Worm (Caenorhabditis elegans): Measurements from ENCODE around the gene F26H11.4.

ce11 chrII:14399595-14399994 is 8.8 kb upstream of the F26H11.4 start:
- no peak for TF ChIP-seq ztf-11 (tag; optimal IDR thresholded peaks at IDR 0.05)
- TF ChIP-seq fkh-10 (GFP tag; optimal IDR thresholded peaks at IDR 0.05) = peak; percentile 46
- TF ChIP-seq sea-2 (GFP tag; optimal IDR thresholded peaks at IDR 0.05) = no peak
- no peak for TF ChIP-seq ceh-82 (tag; optimal IDR thresholded peaks at IDR 0.05)
- no peak for TF ChIP-seq nhr-76 (tag; optimal IDR thresholded peaks at IDR 0.05)
- TF ChIP-seq nhr-25 (tag; optimal IDR thresholded peaks at IDR 0.05) = peak; percentile 85
- TF ChIP-seq ZK546.5 (tag; optimal IDR thresholded peaks at IDR 0.05) = no peak
- peak; percentile 51 for TF ChIP-seq mdl-1 (tag; optimal IDR thresholded peaks at IDR 0.05)
- TF ChIP-seq pqm-1 (tag; optimal IDR thresholded peaks at IDR 0.05) = peak; percentile 61
- TF ChIP-seq nhr-237 (tag; optimal IDR thresholded peaks at IDR 0.05) = no peak
- peak; percentile 93 for TF ChIP-seq lin-15B (tag; optimal IDR thresholded peaks at IDR 0.05)
- TF ChIP-seq zag-1 (tag; optimal IDR thresholded peaks at IDR 0.05) = no peak
- TF ChIP-seq nhr-67 (tag; optimal IDR thresholded peaks at IDR 0.05) = no peak
- TF ChIP-seq unc-62 (GFP tag; optimal IDR thresholded peaks at IDR 0.05) = no peak

Data from whole organism, L3 larva.